Worm (Caenorhabditis elegans) whole organism, early embryonic: ENCODE results near the gene C34F6.12.

Experiments used
- B0310.2 ChIP-seq: sonication (generic microtip); optimal IDR thresholded peaks from 2 replicates; lab custom pipeline; 2016; ENCODE audit warnings: mild to moderate bottlenecking, missing genetic modification characterization, missing compliant biosample characterization
- F13C5.2 ChIP-seq: sonication (generic microtip); optimal IDR thresholded peaks from 2 replicates; lab custom pipeline; 2017; ENCODE audit warnings: mild to moderate bottlenecking, missing genetic modification characterization, inconsistent platforms, missing compliant biosample characterization
- aly-1 ChIP-seq: sonication (generic microtip); optimal IDR thresholded peaks from 2 replicates; lab custom pipeline; 2016; ENCODE audit warnings: missing genetic modification characterization, missing compliant biosample characterization
- ama-1 ChIP-seq: fragments of 150-350 bp; optimal IDR thresholded peaks from 2 replicates; lab custom pipeline; 2014
- ceh-36 ChIP-seq: sonication (generic microtip); optimal IDR thresholded peaks from 2 replicates; lab custom pipeline; 2016; ENCODE audit warnings: missing genetic modification characterization, inconsistent platforms, missing compliant biosample characterization
- flt-1 ChIP-seq: fragments of 200-800 bp; sonication (Bioruptor generic); IDR thresholded peaks from 2 replicates; pipeline ENCODE4 v1.3.6; 2022; ENCODE audit warnings: missing genetic modification characterization, missing compliant biosample characterization
- hmbx-1 ChIP-seq: sonication (generic microtip); optimal IDR thresholded peaks from 2 replicates; lab custom pipeline; 2016; ENCODE audit warnings: mild to moderate bottlenecking, missing genetic modification characterization, missing compliant biosample characterization
- hmg-4 ChIP-seq: fragments of 200-800 bp; sonication (Bioruptor generic); optimal IDR thresholded peaks from 2 replicates; lab custom pipeline; 2018; ENCODE audit warnings: mild to moderate bottlenecking, missing genetic modification characterization, missing compliant biosample characterization
- hnd-1 ChIP-seq: sonication (generic microtip); optimal IDR thresholded peaks from 2 replicates; lab custom pipeline; 2016; ENCODE audit warnings: missing genetic modification characterization, missing compliant biosample characterization
- pes-1 ChIP-seq: fragments of 200-800 bp; sonication (Bioruptor generic); IDR thresholded peaks from 2 replicates; pipeline ENCODE4 v1.3.6; 2022; ENCODE audit warnings: missing genetic modification reagents, missing genetic modification characterization, missing compliant biosample characterization
- sea-1 ChIP-seq: fragments of 200-800 bp; sonication (Bioruptor generic); conservative IDR thresholded peaks from 2 replicates; pipeline ENCODE4 v1.3.6; 2022; ENCODE audit warnings: missing genetic modification characterization, missing compliant biosample characterization
- tbx-11 ChIP-seq: fragments of 200-800 bp; sonication (Bioruptor generic); IDR thresholded peaks from 2 replicates; pipeline ENCODE4 v1.3.6; 2022; ENCODE audit warnings: missing genetic modification characterization, missing compliant biosample characterization
- tbx-37 ChIP-seq: fragments of 200-800 bp; sonication (Bioruptor generic); conservative IDR thresholded peaks from 2 replicates; pipeline ENCODE4 v1.3.6; 2022; ENCODE audit warnings: missing genetic modification reagents, missing genetic modification characterization, missing compliant biosample characterization

DNA sequence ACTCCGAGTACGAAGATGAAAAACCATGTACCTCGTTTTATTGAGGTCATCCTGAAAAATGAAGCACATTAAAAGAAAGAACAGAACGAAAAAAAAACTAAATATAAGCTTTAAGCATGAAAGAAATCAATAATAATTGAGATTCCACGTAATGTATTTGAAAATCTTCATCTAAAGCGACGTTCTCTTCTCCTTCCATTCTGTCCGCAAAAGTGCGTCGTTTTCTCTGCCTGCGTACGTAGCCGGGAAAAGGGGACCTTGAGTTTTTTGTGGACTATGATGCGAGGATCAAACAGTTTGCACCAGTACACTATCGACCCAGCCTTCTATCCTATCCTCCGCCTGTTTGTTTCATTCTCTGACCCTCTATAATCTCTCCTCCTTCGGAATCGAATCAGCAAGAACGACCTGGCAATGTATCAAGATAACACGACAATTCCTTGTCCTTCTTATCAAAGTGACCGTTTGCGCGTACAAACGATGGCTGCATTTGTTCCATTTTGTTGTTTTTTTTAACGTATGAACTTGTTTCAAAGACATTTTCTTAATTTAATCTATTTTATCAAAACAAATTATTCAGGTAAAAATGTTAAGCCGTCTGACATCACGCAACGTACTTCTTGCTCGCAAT, 11.0 kb downstream of the C34F6.12 start, which contains the start of the genes C34F6.7 and idh-2:
- TF ChIP-seq sea-1 (GFP tag; lab: Robert Waterston, UW), result 0 out of 2 replicates have a peak, but pooled peaks have one; percentile 14
- TF ChIP-seq hmbx-1 (tag; lab: Kevin White, UChicago), result no peak
- no peak for TF ChIP-seq tbx-11 (GFP tag; lab: Robert Waterston, UW)
- no peak for TF ChIP-seq B0310.2
- TF ChIP-seq flt-1, result no peak
- TF ChIP-seq pes-1, result no peak
- no peak for TF ChIP-seq ama-1
- no peak for TF ChIP-seq F13C5.2 (tag; lab: Kevin White, UChicago)
- TF ChIP-seq tbx-37, result no peak
- TF ChIP-seq aly-1, result no peak
- no peak for TF ChIP-seq ceh-36 (tag; lab: Kevin White, UChicago)
- peak; percentile 46 for TF ChIP-seq hmg-4 (GFP tag; lab: Kevin White, UChicago)
- TF ChIP-seq hnd-1, result no peak
